Fruit fly (Drosophila melanogaster): ENCODE results near the gene shps.

Gene shps

DNA sequence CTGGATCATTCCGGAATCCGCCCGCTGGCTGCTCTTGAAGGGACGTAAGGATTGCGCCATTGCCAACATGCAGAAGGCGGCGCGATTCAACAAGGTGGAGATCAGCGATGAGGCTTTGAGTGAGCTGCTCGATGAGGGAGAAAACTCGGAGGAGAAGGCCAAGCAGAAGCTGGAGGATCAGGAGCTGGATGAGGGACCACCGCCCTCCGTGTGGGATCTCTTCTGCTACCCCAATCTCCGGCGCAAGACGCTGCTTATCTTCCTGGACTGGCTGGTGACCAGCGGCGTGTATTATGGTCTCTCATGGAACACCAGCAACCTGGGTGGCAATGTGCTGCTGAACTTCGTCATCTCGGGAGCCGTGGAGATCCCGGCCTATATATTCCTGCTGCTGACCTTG is 5.2 kb upstream of the shps start:
- TF ChIP-seq Ets65A (GFP tag) = peak; percentile 46
- TF ChIP-seq nerfin-2 (GFP tag; IDR thresholded peaks at IDR 0.05; ENCODE audit: partially characterized antibody) = no peak
- peak; percentile 11 for TF ChIP-seq Med (GFP tag)

DNA sequence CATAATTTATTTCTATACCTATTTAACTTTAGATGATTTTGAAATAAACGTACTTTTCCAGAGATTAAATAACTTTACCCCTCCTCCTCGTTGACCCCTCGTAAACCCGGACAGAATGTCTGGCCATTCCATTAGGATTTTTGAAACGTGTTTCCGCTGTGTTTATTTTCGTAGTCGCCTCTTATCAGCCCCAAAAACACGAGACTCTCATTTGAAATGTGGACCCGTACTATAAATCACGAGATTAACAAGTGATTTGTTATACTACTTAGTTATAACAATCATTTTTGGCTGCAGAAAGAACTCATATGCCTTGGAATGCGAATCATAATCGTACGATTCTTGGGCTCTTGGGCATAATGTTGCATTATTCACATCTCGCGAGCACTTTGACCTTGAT is 3.9 kb upstream of the shps start:
- TF ChIP-seq CG13296 (GFP tag; optimal IDR thresholded peaks at IDR 0.05) = no peak
- peak; percentile 1 for TF ChIP-seq sug (tag; optimal IDR thresholded peaks at IDR 0.05)
- TF ChIP-seq mam (GFP tag; optimal IDR thresholded peaks at IDR 0.05) = no peak
- no peak for TF ChIP-seq HLH3B (GFP tag; IDR thresholded peaks at IDR 0.05)
- TF ChIP-seq Pdp1 (GFP tag; optimal IDR thresholded peaks at IDR 0.05) = peak in 1 of 2 experiments; percentile 44
- TF ChIP-seq cwo (GFP tag; optimal IDR thresholded peaks at IDR 0.05) = peak; percentile 96
- TF ChIP-seq vfl (GFP tag; optimal IDR thresholded peaks at IDR 0.05) = no peak
- TF ChIP-seq CG8944 (GFP tag; optimal IDR thresholded peaks at IDR 0.05) = no peak
- no peak for TF ChIP-seq CG9727 (GFP tag; optimal IDR thresholded peaks at IDR 0.05)
- TF ChIP-seq gsb-n (tag; optimal IDR thresholded peaks at IDR 0.05) = no peak
- TF ChIP-seq BEAF-32 (GFP tag; optimal IDR thresholded peaks at IDR 0.05) = no peak
- TF ChIP-seq bbx (GFP tag; IDR thresholded peaks at IDR 0.05; ENCODE audit: partially characterized antibody) = no peak
- TF ChIP-seq CG18764 (GFP tag; optimal IDR thresholded peaks at IDR 0.05) = no peak
- no peak for TF ChIP-seq ro (GFP tag; IDR thresholded peaks at IDR 0.05)
- TF ChIP-seq E2f2 (GFP tag; IDR thresholded peaks at IDR 0.05) = no peak
- TF ChIP-seq oc (tag; optimal IDR thresholded peaks at IDR 0.05) = no peak
- TF ChIP-seq CG11247 (GFP tag; IDR thresholded peaks at IDR 0.05) = no peak
- TF ChIP-seq nerfin-2 (GFP tag; IDR thresholded peaks at IDR 0.05; ENCODE audit: partially characterized antibody) = no peak
- no peak for TF ChIP-seq mld (GFP tag; IDR thresholded peaks at IDR 0.05; ENCODE audit: partially characterized antibody)
- TF ChIP-seq HHEX (GFP tag; optimal IDR thresholded peaks at IDR 0.05) = no peak
- no peak for TF ChIP-seq pan (optimal IDR thresholded peaks at IDR 0.05)
- no peak for TF ChIP-seq pan (GFP tag; optimal IDR thresholded peaks at IDR 0.05 in 1 of 2, IDR thresholded peaks at IDR 0.05 in 1 of 2)
- TF ChIP-seq sd (tag; optimal IDR thresholded peaks at IDR 0.05) = peak; percentile 9
- no peak for TF ChIP-seq CG17186 (GFP tag; optimal IDR thresholded peaks at IDR 0.05)
- TF ChIP-seq Rfx (GFP tag; IDR thresholded peaks at IDR 0.05) = no peak
- no peak for TF ChIP-seq Adf1 (GFP tag; IDR thresholded peaks at IDR 0.05)
- TF ChIP-seq Scr (GFP tag; IDR thresholded peaks at IDR 0.05; ENCODE audit: partially characterized antibody) = no peak
- no peak for TF ChIP-seq CG7271 (tag; optimal IDR thresholded peaks at IDR 0.05)

DNA sequence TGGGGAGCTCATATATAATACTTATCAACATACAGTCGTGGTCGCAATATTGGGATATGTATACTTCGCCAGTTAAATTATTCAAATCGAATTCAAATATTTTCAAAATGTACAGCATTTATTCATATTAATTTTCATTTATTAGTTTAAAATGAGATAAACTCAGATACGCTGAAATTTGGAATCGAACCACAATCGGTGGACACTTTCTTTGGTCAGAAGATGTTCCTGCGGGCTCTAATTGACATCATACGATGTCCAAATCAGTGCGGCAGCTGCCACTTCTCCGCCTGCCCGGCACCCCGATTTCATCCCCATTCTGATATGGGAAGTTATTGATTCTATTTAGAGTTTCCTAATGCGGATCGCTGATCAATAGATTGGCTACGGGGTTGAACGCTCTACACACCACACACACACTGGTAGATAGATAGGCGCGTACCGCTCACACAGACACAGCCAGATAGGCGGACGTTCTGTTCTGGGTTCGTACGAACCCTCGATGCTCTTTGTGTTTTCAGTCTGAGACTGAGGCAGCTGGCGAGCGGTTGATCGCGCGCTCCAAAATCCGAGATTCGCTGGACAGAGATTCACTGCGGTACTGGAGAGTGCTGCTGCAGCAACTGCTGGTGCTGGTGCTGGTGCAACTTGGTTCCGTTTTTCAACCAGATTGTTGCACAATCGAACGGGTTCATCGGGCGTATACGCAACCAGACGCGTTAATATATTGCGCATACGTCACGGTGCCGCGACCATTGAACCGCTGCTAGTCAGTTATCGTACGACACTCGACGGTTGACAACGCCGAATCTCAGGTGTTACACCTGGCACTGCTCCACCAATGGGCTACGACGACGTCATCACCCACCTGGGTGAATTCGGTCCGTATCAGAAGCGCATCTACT is 3.0 kb upstream of the shps start, which contains the start of gene Orct:
Gene Orct (plus strand): TSS at position 157 of the 905 bp plus-strand sequence.
- TF ChIP-seq CG12299 (tag; optimal IDR thresholded peaks at IDR 0.05) (peak; percentile 71), CG8359 (GFP tag; optimal IDR thresholded peaks at IDR 0.05; ENCODE audit: borderline replicate concordance) (peak; percentile 46), CG4404 (GFP tag; IDR thresholded peaks at IDR 0.05) (peak; percentile 43), ATbp (GFP tag; optimal IDR thresholded peaks at IDR 0.05) (peak; percentile 62), dysf (GFP tag; IDR thresholded peaks at IDR 0.05) (peak; percentile 78), insv (GFP tag; optimal IDR thresholded peaks at IDR 0.05) (peak in 1 of 2 experiments; percentile 21), CG4854 (GFP tag; optimal IDR thresholded peaks at IDR 0.05) (peak; percentile 42), HmgZ (tag; optimal IDR thresholded peaks at IDR 0.05) (peak; percentile 80), Lim3 (GFP tag; IDR thresholded peaks at IDR 0.05) (no peak), pb (GFP tag; optimal IDR thresholded peaks at IDR 0.05) (no peak), ci (GFP tag; IDR thresholded peaks at IDR 0.05) (no peak; the same call in 1 of the 3 replicates), Tbp (GFP tag; optimal IDR thresholded peaks at IDR 0.05) (no peak), Doc2 (GFP tag; IDR thresholded peaks at IDR 0.05) (no peak), vvl (GFP tag; IDR thresholded peaks at IDR 0.05) (peak; percentile 62; the same call in 1 of the 2 replicates), CG11085 (GFP tag; IDR thresholded peaks at IDR 0.05) (no peak), sd (tag; optimal IDR thresholded peaks at IDR 0.05) (peak; percentile 29), CG10209 (GFP tag; optimal IDR thresholded peaks at IDR 0.05) (peak; percentile 83), Deaf1 (tag; optimal IDR thresholded peaks at IDR 0.05) (peak; percentile 61), Dfd (GFP tag; optimal IDR thresholded peaks at IDR 0.05) (no peak)

Measured in whole organism, embryonic.